Fruit fly (Drosophila melanogaster) whole organism, embryonic: ENCODE results near the gene CG17177.
A peak's percentile ranks its signal among the peaks of the same experiment; 100 is the strongest.

Source experiments
- Ada2b ChIP-seq: fragments of 200-800 bp; sonication (Bioruptor generic); IDR thresholded peaks from 2 replicates; pipeline ENCODE4 v1.3.6; 2022; ENCODE audit warnings: missing biosample characterization, missing genetic modification characterization
- Atf6 ChIP-seq: fragments of 200-800 bp; sonication (Bioruptor generic); IDR thresholded peaks from 2 replicates; pipeline ENCODE4 v1.3.6; 2022; ENCODE audit warnings: missing biosample characterization, missing genetic modification characterization
- Bgb ChIP-seq: fragments of 200-800 bp; sonication (Bioruptor generic); IDR thresholded peaks from 2 replicates; pipeline ENCODE4 v1.3.6; 2022; ENCODE audit warnings: missing biosample characterization, missing genetic modification characterization; ENCODE audit not compliant: partially characterized antibody
- BtbVII ChIP-seq: fragments of 200-800 bp; sonication (Bioruptor generic); optimal IDR thresholded peaks from 3 replicates; lab custom pipeline; 2017; ENCODE audit warnings: missing biosample characterization, mild to moderate bottlenecking, missing genetic modification characterization
- CG14050 ChIP-seq: fragments of 200-800 bp; sonication (Bioruptor generic); IDR thresholded peaks from 3 replicates; pipeline ENCODE4 v1.3.6; 2022; ENCODE audit warnings: missing biosample characterization, missing genetic modification characterization
- CG14441 ChIP-seq: fragments of 200-800 bp; sonication (Bioruptor generic); IDR thresholded peaks from 2 replicates; pipeline ENCODE4 v1.3.6; 2022; ENCODE audit warnings: missing biosample characterization, missing genetic modification characterization
- CG15011 ChIP-seq: fragments of 200-800 bp; sonication (Bioruptor generic); optimal IDR thresholded peaks from 3 replicates; lab custom pipeline; 2018; ENCODE audit warnings: missing biosample characterization, mild to moderate bottlenecking, missing genetic modification characterization
- CG15073 ChIP-seq: fragments of 200-800 bp; sonication (Bioruptor generic); optimal IDR thresholded peaks from 2 replicates; lab custom pipeline; 2016; ENCODE audit warnings: missing biosample characterization, missing genetic modification characterization
- CG17568 ChIP-seq: fragments of 200-800 bp; sonication (Bioruptor generic); optimal IDR thresholded peaks from 2 replicates; lab custom pipeline; 2018; ENCODE audit warnings: missing biosample characterization, mild to moderate bottlenecking, missing genetic modification characterization, moderate library complexity
- CG34422 ChIP-seq: fragments of 200-800 bp; sonication (Bioruptor generic); IDR thresholded peaks from 3 replicates; pipeline ENCODE4 v1.3.6; 2022; ENCODE audit warnings: missing biosample characterization, missing genetic modification characterization
- CG4282 ChIP-seq: fragments of 200-800 bp; sonication (Bioruptor generic); optimal IDR thresholded peaks from 2 replicates; lab custom pipeline; 2016; ENCODE audit warnings: missing biosample characterization, missing genetic modification characterization
- CG4424 ChIP-seq: fragments of 200-800 bp; sonication (Bioruptor generic); optimal IDR thresholded peaks from 3 replicates; lab custom pipeline; 2016; ENCODE audit warnings: missing biosample characterization, missing genetic modification characterization
- CG4730 ChIP-seq: fragments of 200-800 bp; sonication (Bioruptor generic); IDR thresholded peaks from 2 replicates; pipeline ENCODE4 v1.3.6; 2022; ENCODE audit warnings: missing biosample characterization, missing genetic modification characterization
- CG8281 ChIP-seq: fragments of 200-800 bp; sonication (Bioruptor generic); optimal IDR thresholded peaks from 2 replicates; lab custom pipeline; 2018; ENCODE audit warnings: missing biosample characterization, mild to moderate bottlenecking, missing genetic modification characterization, moderate library complexity
- CG9727 ChIP-seq: fragments of 200-800 bp; sonication (Bioruptor generic); optimal IDR thresholded peaks from 3 replicates; lab custom pipeline; 2017; ENCODE audit warnings: missing biosample characterization, mild to moderate bottlenecking, missing genetic modification characterization
- Dip2 ChIP-seq: fragments of 200-800 bp; sonication (Bioruptor generic); IDR thresholded peaks from 2 replicates; pipeline ENCODE4 v1.3.6; 2022; ENCODE audit warnings: missing biosample characterization, missing genetic modification characterization
- Dll ChIP-seq: fragments of 200-800 bp; sonication (Bioruptor generic); IDR thresholded peaks from 4 replicates; pipeline ENCODE4 v1.3.6; 2022; ENCODE audit warnings: missing biosample characterization, missing genetic modification characterization; ENCODE audit not compliant: partially characterized antibody
- Drgx ChIP-seq: fragments of 200-800 bp; sonication (Bioruptor generic); IDR thresholded peaks from 2 replicates; pipeline ENCODE4 v1.3.6; 2022; ENCODE audit warnings: missing biosample characterization, missing genetic modification characterization
- HLH3B ChIP-seq: fragments of 200-800 bp; sonication (Bioruptor generic); IDR thresholded peaks from 2 replicates; pipeline ENCODE4 v1.3.6; 2022; ENCODE audit warnings: missing biosample characterization, missing genetic modification characterization
- Hr51 ChIP-seq, 2 experiments: fragments of 200-800 bp; sonication (Bioruptor generic); optimal IDR thresholded peaks; 2 replicates in 1 of 2; 3 replicates in 1 of 2; lab custom pipeline; 2016 to 2018; ENCODE audit warnings: missing biosample characterization in 2 of 2, missing genetic modification characterization in 2 of 2, mild to moderate bottlenecking in 1 of 2, moderate library complexity in 1 of 2
- Max ChIP-seq: fragments of 200-800 bp; sonication (Bioruptor generic); optimal IDR thresholded peaks from 2 replicates; lab custom pipeline; 2016; ENCODE audit warnings: missing biosample characterization, mild to moderate bottlenecking, missing genetic modification characterization
- Myb ChIP-seq: fragments of 200-800 bp; sonication (Bioruptor generic); optimal IDR thresholded peaks from 2 replicates; lab custom pipeline; 2016; ENCODE audit warnings: missing biosample characterization, missing genetic modification characterization
- NFAT ChIP-seq: fragments of 200-800 bp; sonication (Bioruptor generic); IDR thresholded peaks from 2 replicates; pipeline ENCODE4 v1.3.6; 2022; ENCODE audit warnings: missing biosample characterization, missing genetic modification characterization
- NK7.1 ChIP-seq: fragments of 200-800 bp; sonication (Bioruptor generic); optimal IDR thresholded peaks from 3 replicates; lab custom pipeline; 2016; ENCODE audit warnings: missing biosample characterization, missing genetic modification characterization
- Oli ChIP-seq: fragments of 200-800 bp; sonication (Bioruptor generic); optimal IDR thresholded peaks from 2 replicates; lab custom pipeline; 2018; ENCODE audit warnings: missing biosample characterization, mild to moderate bottlenecking, missing genetic modification characterization, moderate library complexity
- Spps ChIP-seq: fragments of 200-800 bp; sonication (Bioruptor generic); optimal IDR thresholded peaks from 2 replicates; lab custom pipeline; 2018; ENCODE audit warnings: missing biosample characterization, mild to moderate bottlenecking, missing genetic modification characterization
- Ssrp ChIP-seq: fragments of 200-800 bp; sonication (Bioruptor generic); optimal IDR thresholded peaks from 2 replicates; lab custom pipeline; 2018; ENCODE audit warnings: missing biosample characterization, mild to moderate bottlenecking, missing genetic modification characterization, moderate library complexity
- Stat92E ChIP-seq, 3 experiments: fragments of >200 bp in 2 of 3; fragments of 200-800 bp in 1 of 3; sonication (Bioruptor generic) in 1 of 3; optimal IDR thresholded peaks; 2 replicates each; lab custom pipeline; 2017 to 2019; ENCODE audit warnings: missing biosample characterization in 3 of 3, missing genetic modification characterization in 3 of 3, mild to moderate bottlenecking in 1 of 3, moderate library complexity in 1 of 3
- Tbp ChIP-seq: fragments of >200 bp; optimal IDR thresholded peaks from 2 replicates; lab custom pipeline; 2018; ENCODE audit warnings: missing biosample characterization, missing genetic modification characterization
- Usf ChIP-seq: fragments of 200-800 bp; sonication (Bioruptor generic); optimal IDR thresholded peaks from 2 replicates; lab custom pipeline; 2017; ENCODE audit warnings: missing genotype, missing biosample characterization, missing genetic modification characterization
- amos ChIP-seq: fragments of 200-800 bp; sonication (Bioruptor generic); IDR thresholded peaks from 2 replicates; pipeline ENCODE4 v1.3.6; 2022; ENCODE audit warnings: missing biosample characterization, missing genetic modification characterization; ENCODE audit not compliant: partially characterized antibody
- bsh ChIP-seq, 2 experiments: fragments of 200-800 bp; sonication (Bioruptor generic); optimal IDR thresholded peaks; 2 replicates each; lab custom pipeline; 2017 to 2018; ENCODE audit warnings: mild to moderate bottlenecking in 2 of 2, missing biosample characterization in 2 of 2, missing genetic modification characterization in 2 of 2, moderate library complexity in 1 of 2
- fru ChIP-seq: fragments of >200 bp; optimal IDR thresholded peaks from 2 replicates; lab custom pipeline; 2017
- gcm ChIP-seq: fragments of 200-800 bp; sonication (Bioruptor generic); optimal IDR thresholded peaks from 2 replicates; lab custom pipeline; 2019; ENCODE audit warnings: missing biosample characterization, mild to moderate bottlenecking, missing genetic modification characterization, moderate library complexity
- grn ChIP-seq: fragments of 200-800 bp; sonication (Bioruptor generic); optimal IDR thresholded peaks from 3 replicates; lab custom pipeline; 2017; ENCODE audit warnings: missing biosample characterization, missing genetic modification characterization
- hkb ChIP-seq, 2 experiments: fragments of 200-800 bp in 1 of 2; fragments of >200 bp in 1 of 2; sonication (Bioruptor generic) in 1 of 2; IDR thresholded peaks in 1 of 2; optimal IDR thresholded peaks in 1 of 2; 2 replicates each; pipeline versions ENCODE4 v1.3.6 to Lab custom; 2017 to 2022; ENCODE audit warnings: missing biosample characterization in 1 of 2, missing genetic modification characterization in 1 of 2
- hth ChIP-seq: fragments of >200 bp; optimal IDR thresholded peaks from 2 replicates; lab custom pipeline; 2017; ENCODE audit warnings: inconsistent platforms
- ind ChIP-seq: fragments of 200-800 bp; sonication (Bioruptor generic); optimal IDR thresholded peaks from 3 replicates; lab custom pipeline; 2016; ENCODE audit warnings: missing biosample characterization, missing genetic modification characterization
- kah ChIP-seq: fragments of 200-800 bp; sonication (Bioruptor generic); optimal IDR thresholded peaks from 2 replicates; lab custom pipeline; 2018; ENCODE audit warnings: missing biosample characterization, mild to moderate bottlenecking, missing genetic modification characterization
- luna ChIP-seq: fragments of 200-800 bp; sonication (Bioruptor generic); optimal IDR thresholded peaks from 2 replicates; lab custom pipeline; 2016; ENCODE audit warnings: missing biosample characterization, missing genetic modification characterization
- pita ChIP-seq: fragments of 200-800 bp; sonication (Bioruptor generic); optimal IDR thresholded peaks from 2 replicates; lab custom pipeline; 2017; ENCODE audit warnings: missing biosample characterization, mild to moderate bottlenecking, missing genetic modification characterization
- pros ChIP-seq: fragments of 200-800 bp; sonication (Bioruptor generic); optimal IDR thresholded peaks from 3 replicates; lab custom pipeline; 2019; ENCODE audit warnings: missing biosample characterization, mild to moderate bottlenecking, missing genetic modification characterization, moderate library complexity
- pzg ChIP-seq: fragments of 200-800 bp; sonication (Bioruptor generic); optimal IDR thresholded peaks from 3 replicates; lab custom pipeline; 2018; ENCODE audit warnings: missing biosample characterization, mild to moderate bottlenecking, missing genetic modification characterization, moderate library complexity
- ranshi ChIP-seq: fragments of 200-800 bp; sonication (Bioruptor generic); IDR thresholded peaks from 2 replicates; pipeline ENCODE4 v1.3.6; 2022; ENCODE audit warnings: missing biosample characterization, missing genetic modification characterization
- schlank ChIP-seq: fragments of 200-800 bp; sonication (Bioruptor generic); optimal IDR thresholded peaks from 2 replicates; lab custom pipeline; 2018; ENCODE audit warnings: missing biosample characterization, mild to moderate bottlenecking, missing genetic modification characterization
- sim ChIP-seq: fragments of 200-800 bp; sonication (Bioruptor generic); IDR thresholded peaks from 2 replicates; pipeline ENCODE4 v1.3.6; 2022; ENCODE audit warnings: missing biosample characterization, missing genetic modification characterization
- sisA ChIP-seq: fragments of 200-800 bp; sonication (Bioruptor generic); IDR thresholded peaks from 2 replicates; pipeline ENCODE4 v1.3.6; 2022; ENCODE audit warnings: missing biosample characterization, missing genetic modification characterization
- unc-4 ChIP-seq: fragments of 200-800 bp; sonication (Bioruptor generic); IDR thresholded peaks from 2 replicates; pipeline ENCODE4 v1.3.6; 2022; ENCODE audit warnings: missing biosample characterization, missing genetic modification characterization; ENCODE audit not compliant: partially characterized antibody
- zen2 ChIP-seq: fragments of 200-800 bp; sonication (Bioruptor generic); IDR thresholded peaks from 3 replicates; pipeline ENCODE4 v1.3.6; 2022; ENCODE audit warnings: missing biosample characterization, missing genetic modification characterization; ENCODE audit not compliant: partially characterized antibody

The CG17177 gene

DNA sequence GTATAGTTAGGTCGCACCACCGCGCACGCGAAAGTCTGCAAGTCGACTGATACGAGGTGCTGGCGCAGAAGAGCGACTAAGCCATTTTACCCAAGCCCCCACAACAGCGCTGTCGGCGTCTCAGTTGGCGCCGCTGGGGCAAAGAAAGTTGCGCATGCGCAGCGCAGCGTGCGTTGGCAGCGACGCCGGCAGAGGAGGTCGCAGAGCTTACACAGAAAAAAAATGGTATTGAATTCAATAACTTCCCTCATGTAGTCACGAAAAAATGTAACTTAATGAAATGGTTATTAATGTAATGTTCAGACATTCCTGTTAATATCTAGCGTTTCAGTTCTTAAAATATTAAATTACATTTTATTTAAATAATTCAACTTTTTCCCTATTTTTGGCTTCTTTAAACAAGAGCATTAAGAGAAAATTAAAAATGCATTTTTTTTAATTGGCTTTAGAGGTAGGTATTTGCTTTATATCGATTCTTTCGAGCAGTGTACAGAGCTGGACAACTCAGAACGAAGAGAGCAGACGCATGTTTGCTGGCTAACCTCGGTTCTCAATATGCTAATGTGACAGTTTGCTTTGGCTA lies 23.3 kb downstream of the CG17177 start, which contains the start of gene CG4914 (continued):
- TF ChIP-seq CG8281 (peak; percentile 34), Myb (no peak), schlank (tag; lab: Kevin White, UChicago) (no peak), ranshi (peak; percentile 26; the same call in 1 of the 2 replicates), Dip2 (GFP tag; lab: Robert Waterston, UW) (no peak), NK7.1 (GFP tag; lab: Kevin White, UChicago) (no peak), Oli (tag; lab: Kevin White, UChicago) (peak; percentile 87), CG9727 (GFP tag; lab: Kevin White, UChicago) (peak; percentile 86), CG4282 (GFP tag; lab: Kevin White, UChicago) (no peak), Dll (GFP tag; lab: Robert Waterston, UW) (no peak), hkb (optimal IDR thresholded peaks at IDR 0.05; lab: Kevin White, UChicago) (no peak), hkb (GFP tag; IDR thresholded peaks at IDR 0.05; lab: Robert Waterston, UW) (peak; percentile 62), pita (GFP tag; lab: Kevin White, UChicago) (no peak), Drgx (GFP tag; lab: Robert Waterston, UW) (peak; percentile 54; the same call in 1 of the 2 replicates), Bgb (GFP tag; lab: Robert Waterston, UW) (no peak), sisA (GFP tag; lab: Robert Waterston, UW) (peak; percentile 69), amos (GFP tag; lab: Robert Waterston, UW) (no peak), CG15073 (GFP tag; lab: Kevin White, UChicago) (no peak), Usf (GFP tag; lab: Kevin White, UChicago) (peak; percentile 84), ind (GFP tag; lab: Kevin White, UChicago) (peak; percentile 50), zen2 (GFP tag; lab: Robert Waterston, UW) (no peak), Spps (peak; percentile 77), pros (GFP tag; lab: Kevin White, UChicago) (no peak), unc-4 (GFP tag; lab: Robert Waterston, UW) (no peak), hth (no peak), CG4424 (peak; percentile 76), luna (no peak), kah (peak; percentile 28), grn (GFP tag; lab: Kevin White, UChicago) (no peak), CG4730 (GFP tag; lab: Robert Waterston, UW) (peak; percentile 54), Tbp (no peak), CG14441 (peak; percentile 31; the same call in 1 of the 2 replicates), Hr51 (GFP tag; optimal IDR thresholded peaks at IDR 0.05; lab: Kevin White, UChicago) (peak in 1 of 2 experiments; percentile 76), fru (no peak), gcm (GFP tag; lab: Kevin White, UChicago) (peak; percentile 76), pzg (GFP tag; lab: Kevin White, UChicago) (no peak), CG34422 (GFP tag; lab: Robert Waterston, UW) (peak; percentile 60; the same call in 1 of the 3 replicates), Ssrp (tag; lab: Kevin White, UChicago) (peak; percentile 94), Stat92E (GFP tag; optimal IDR thresholded peaks at IDR 0.05; lab: Kevin White, UChicago) (peak in 1 of 3 experiments; percentile 61), sim (GFP tag; lab: Robert Waterston, UW) (0 out of 2 replicates have a peak, but pooled peaks have one; percentile 12), bsh (GFP tag; optimal IDR thresholded peaks at IDR 0.05; lab: Kevin White, UChicago) (peak; percentile 81 to 93), Max (GFP tag; lab: Kevin White, UChicago) (peak; percentile 47), BtbVII (GFP tag; lab: Kevin White, UChicago) (peak; percentile 11), CG15011 (GFP tag; lab: Kevin White, UChicago) (peak; percentile 59), NFAT (GFP tag; lab: Robert Waterston, UW) (no peak), Atf6 (GFP tag; lab: Robert Waterston, UW) (peak; percentile 35; the same call in 1 of the 2 replicates), HLH3B (GFP tag; lab: Robert Waterston, UW) (peak; percentile 61), CG17568 (GFP tag; lab: Kevin White, UChicago) (peak; percentile 55), Ada2b (GFP tag; lab: Robert Waterston, UW) (peak; percentile 46), CG14050 (GFP tag; lab: Robert Waterston, UW) (no peak; the same call in 2 of the 3 replicates)
